Worm (Caenorhabditis elegans) whole organism, young adult: ENCODE results near the gene math-33.
A peak's percentile ranks its signal among the peaks of the same experiment; 100 is the strongest.

ENCODE experiments used
- B0336.3 ChIP-seq: fragments of 200-800 bp; sonication (Bioruptor generic); IDR thresholded peaks from 2 replicates; pipeline ENCODE4 v1.3.6; 2022; ENCODE audit warnings: missing genetic modification characterization, missing compliant biosample characterization
- F10E7.11 ChIP-seq: sonication (generic microtip); optimal IDR thresholded peaks from 2 replicates; lab custom pipeline; 2017; ENCODE audit warnings: mild to moderate bottlenecking, missing genetic modification characterization, moderate library complexity, missing compliant biosample characterization
- K12H6.12 ChIP-seq: fragments of 200-800 bp; sonication (Bioruptor generic); optimal IDR thresholded peaks from 2 replicates; lab custom pipeline; 2018; ENCODE audit warnings: mild to moderate bottlenecking, missing genetic modification characterization, missing compliant biosample characterization
- Y53G8AR.9 ChIP-seq: fragments of 200-800 bp; sonication (Bioruptor generic); conservative IDR thresholded peaks from 2 replicates; pipeline ENCODE4 v1.3.6; 2022; ENCODE audit warnings: missing genetic modification reagents, missing genetic modification characterization, missing compliant biosample characterization
- Y56A3A.18 ChIP-seq: fragments of 200-800 bp; sonication (Bioruptor generic); IDR thresholded peaks from 2 replicates; pipeline ENCODE4 v1.3.6; 2022; ENCODE audit warnings: missing genetic modification reagents, missing genetic modification characterization, missing compliant biosample characterization
- ZK185.1 ChIP-seq: sonication (generic microtip); optimal IDR thresholded peaks from 2 replicates; lab custom pipeline; 2016; ENCODE audit warnings: mild to moderate bottlenecking, missing genetic modification characterization, missing compliant biosample characterization; ENCODE audit not compliant: poor library complexity, severe bottlenecking
- ama-1 ChIP-seq, 3 experiments: fragments of 150-350 bp in 1 of 3; sonication (generic microtip) in 2 of 3; optimal IDR thresholded peaks; 2 replicates each; lab custom pipeline; 2014 to 2018; ENCODE audit warnings: missing biosample characterization in 2 of 3, missing genetic modification characterization in 2 of 3, missing genetic modification reagents in 2 of 3
- atf-7 ChIP-seq: sonication (generic microtip); optimal IDR thresholded peaks from 2 replicates; lab custom pipeline; 2017; ENCODE audit warnings: mild to moderate bottlenecking, missing genetic modification characterization, missing compliant biosample characterization
- attf-5 ChIP-seq: fragments of 200-800 bp; sonication (Bioruptor generic); optimal IDR thresholded peaks from 2 replicates; lab custom pipeline; 2018; ENCODE audit warnings: mild to moderate bottlenecking, missing genetic modification characterization, missing compliant biosample characterization
- attf-6 ChIP-seq: fragments of 200-800 bp; sonication (Bioruptor generic); IDR thresholded peaks from 2 replicates; pipeline ENCODE4 v1.3.6; 2022; ENCODE audit warnings: missing genetic modification reagents, missing genetic modification characterization, missing compliant biosample characterization
- bed-1 ChIP-seq: fragments of 200-800 bp; sonication (Bioruptor generic); IDR thresholded peaks from 2 replicates; pipeline ENCODE4 v1.3.6; 2022; ENCODE audit warnings: missing genetic modification reagents, missing genetic modification characterization, missing compliant biosample characterization
- ccch-3 ChIP-seq: fragments of 200-800 bp; sonication (Bioruptor generic); optimal IDR thresholded peaks from 2 replicates; lab custom pipeline; 2018; ENCODE audit warnings: mild to moderate bottlenecking, missing genetic modification characterization, missing compliant biosample characterization
- cebp-1 ChIP-seq, 2 experiments: fragments of 200-800 bp in 1 of 2; sonication (Bioruptor generic) in 1 of 2; sonication (generic microtip) in 1 of 2; IDR thresholded peaks in 1 of 2; optimal IDR thresholded peaks in 1 of 2; 2 replicates each; pipeline versions ENCODE4 v1.3.6 to Lab custom; 2017 to 2022; ENCODE audit warnings: missing compliant biosample characterization in 2 of 2, missing genetic modification characterization in 2 of 2, mild to moderate bottlenecking in 1 of 2, missing genetic modification reagents in 1 of 2, moderate library complexity in 1 of 2
- ceh-27 ChIP-seq: fragments of 200-800 bp; sonication (Bioruptor generic); optimal IDR thresholded peaks from 2 replicates; lab custom pipeline; 2018; ENCODE audit warnings: mild to moderate bottlenecking, missing genetic modification characterization, moderate library complexity, missing compliant biosample characterization
- ceh-40 ChIP-seq: fragments of 200-800 bp; sonication (Bioruptor generic); IDR thresholded peaks from 2 replicates; pipeline ENCODE4 v1.3.6; 2022; ENCODE audit warnings: missing genetic modification characterization, missing compliant biosample characterization
- dox-1 ChIP-seq: fragments of 200-800 bp; sonication (Bioruptor generic); IDR thresholded peaks from 2 replicates; pipeline ENCODE4 v1.3.6; 2022; ENCODE audit warnings: missing genetic modification reagents, missing genetic modification characterization, missing compliant biosample characterization
- dpff-1 ChIP-seq: sonication (generic microtip); optimal IDR thresholded peaks from 2 replicates; lab custom pipeline; 2017; ENCODE audit warnings: mild to moderate bottlenecking, missing genetic modification characterization, missing compliant biosample characterization
- fkh-3 ChIP-seq: sonication (generic microtip); optimal IDR thresholded peaks from 2 replicates; lab custom pipeline; 2016; ENCODE audit warnings: mild to moderate bottlenecking, missing genetic modification characterization, missing compliant biosample characterization
- lag-1 ChIP-seq: fragments of 200-800 bp; sonication (Bioruptor generic); IDR thresholded peaks from 2 replicates; pipeline ENCODE4 v1.3.6; 2022; ENCODE audit warnings: missing genetic modification reagents, missing genetic modification characterization, missing compliant biosample characterization
- let-607 ChIP-seq, 2 experiments: fragments of 200-800 bp in 1 of 2; sonication (Bioruptor generic) in 1 of 2; sonication (generic microtip) in 1 of 2; optimal IDR thresholded peaks; 2 replicates each; lab custom pipeline; 2016 to 2018; ENCODE audit warnings: mild to moderate bottlenecking in 2 of 2, missing compliant biosample characterization in 2 of 2, missing genetic modification characterization in 2 of 2, moderate library complexity in 2 of 2, missing genotype in 1 of 2
- lin-35 ChIP-seq, 3 experiments: fragments of 150-350 bp in 2 of 3; sonication (generic microtip) in 1 of 3; optimal IDR thresholded peaks; 2 replicates each; lab custom pipeline; 2014 to 2018; ENCODE audit warnings: missing biosample characterization in 3 of 3, missing genetic modification characterization in 3 of 3, missing genetic modification reagents in 3 of 3
- lin-40 ChIP-seq: sonication (generic microtip); optimal IDR thresholded peaks from 2 replicates; lab custom pipeline; 2016; ENCODE audit warnings: missing genetic modification characterization, mild to moderate bottlenecking, missing compliant biosample characterization, missing genotype, missing genetic modification reagents
- lin-54 ChIP-seq: fragments of 200-800 bp; sonication (Bioruptor generic); optimal IDR thresholded peaks from 2 replicates; lab custom pipeline; 2018; ENCODE audit warnings: mild to moderate bottlenecking, missing genetic modification characterization, missing compliant biosample characterization
- madf-3 ChIP-seq: fragments of 200-800 bp; sonication (Bioruptor generic); IDR thresholded peaks from 2 replicates; pipeline ENCODE4 v1.3.6; 2022; ENCODE audit warnings: missing genetic modification reagents, missing genetic modification characterization, missing compliant biosample characterization
- madf-6 ChIP-seq: fragments of 200-800 bp; sonication (Bioruptor generic); IDR thresholded peaks from 2 replicates; pipeline ENCODE4 v1.3.6; 2022; ENCODE audit warnings: missing genetic modification reagents, missing genetic modification characterization, missing compliant biosample characterization
- mes-4 ChIP-seq: sonication (generic microtip); optimal IDR thresholded peaks from 2 replicates; lab custom pipeline; 2016; ENCODE audit warnings: missing genotype, missing genetic modification characterization, missing compliant biosample characterization
- nfyb-1 ChIP-seq: fragments of 200-800 bp; sonication (Bioruptor generic); IDR thresholded peaks from 2 replicates; pipeline ENCODE4 v1.3.6; 2022; ENCODE audit warnings: missing genetic modification reagents, missing genetic modification characterization, missing compliant biosample characterization
- nhr-90 ChIP-seq: sonication (generic microtip); optimal IDR thresholded peaks from 2 replicates; lab custom pipeline; 2016; ENCODE audit warnings: missing genotype, mild to moderate bottlenecking, missing genetic modification characterization, missing compliant biosample characterization
- pbrm-1 ChIP-seq: fragments of 200-800 bp; sonication (Bioruptor generic); IDR thresholded peaks from 2 replicates; pipeline ENCODE4 v1.3.6; 2022; ENCODE audit warnings: missing genetic modification reagents, missing genetic modification characterization, missing compliant biosample characterization
- pha-4 ChIP-seq: fragments of 150-350 bp; sonication (generic microtip); optimal IDR thresholded peaks from 2 replicates; lab custom pipeline; 2014; ENCODE audit warnings: missing biosample characterization, missing genetic modification reagents, missing genetic modification characterization
- repo-1 ChIP-seq: sonication (generic microtip); optimal IDR thresholded peaks from 2 replicates; lab custom pipeline; 2017; ENCODE audit warnings: mild to moderate bottlenecking, missing genetic modification characterization, missing compliant biosample characterization
- snpc-1.1 ChIP-seq: sonication (generic microtip); optimal IDR thresholded peaks from 2 replicates; lab custom pipeline; 2017; ENCODE audit warnings: missing genetic modification characterization, mild to moderate bottlenecking, missing compliant biosample characterization, antibody characterized with exemption, moderate library complexity, missing genotype, missing genetic modification reagents; ENCODE audit not compliant: insufficient read depth
- snpc-3.4 ChIP-seq: sonication (generic microtip); optimal IDR thresholded peaks from 2 replicates; lab custom pipeline; 2017; ENCODE audit warnings: missing genetic modification characterization, mild to moderate bottlenecking, missing compliant biosample characterization, antibody characterized with exemption, moderate library complexity, missing genotype, missing genetic modification reagents
- snpc-4 ChIP-seq, 5 experiments: fragments of 150-350 bp in 1 of 5; sonication (generic microtip) in 4 of 5; optimal IDR thresholded peaks; 2 replicates each; lab custom pipeline; 2014 to 2018; ENCODE audit warnings: missing genetic modification characterization in 5 of 5, missing biosample characterization in 3 of 5, antibody characterized with exemption in 2 of 5, mild to moderate bottlenecking in 2 of 5, missing compliant biosample characterization in 2 of 5, missing genotype in 2 of 5, moderate library complexity in 2 of 5, missing genetic modification reagents in 1 of 5
- somi-1 ChIP-seq: fragments of 200-800 bp; sonication (Bioruptor generic); optimal IDR thresholded peaks from 2 replicates; lab custom pipeline; 2018; ENCODE audit warnings: mild to moderate bottlenecking, missing genetic modification characterization, missing compliant biosample characterization
- tbp1 ChIP-seq: fragments of 200-800 bp; sonication (Bioruptor generic); optimal IDR thresholded peaks from 2 replicates; lab custom pipeline; 2018; ENCODE audit warnings: mild to moderate bottlenecking, missing genetic modification characterization, missing compliant biosample characterization
- tlf-1 ChIP-seq: fragments of 200-800 bp; sonication (Bioruptor generic); optimal IDR thresholded peaks from 2 replicates; lab custom pipeline; 2018; ENCODE audit warnings: mild to moderate bottlenecking, missing genetic modification characterization, missing compliant biosample characterization
- unc-62 ChIP-seq: fragments of 150-350 bp; optimal IDR thresholded peaks from 2 replicates; lab custom pipeline; 2014; ENCODE audit warnings: missing biosample characterization, missing genetic modification reagents, missing genetic modification characterization
- ztf-25 ChIP-seq: fragments of 200-800 bp; sonication (Bioruptor generic); IDR thresholded peaks from 2 replicates; pipeline ENCODE4 v1.3.6; 2022; ENCODE audit warnings: missing genetic modification reagents, missing genetic modification characterization, missing compliant biosample characterization
- ztf-26 ChIP-seq: sonication (generic microtip); optimal IDR thresholded peaks from 2 replicates; lab custom pipeline; 2017; ENCODE audit warnings: missing genetic modification characterization, missing compliant biosample characterization
- ztf-3 ChIP-seq: fragments of 200-800 bp; sonication (Bioruptor generic); optimal IDR thresholded peaks from 2 replicates; lab custom pipeline; 2018; ENCODE audit warnings: mild to moderate bottlenecking, missing genetic modification characterization, missing compliant biosample characterization

Gene math-33

DNA sequence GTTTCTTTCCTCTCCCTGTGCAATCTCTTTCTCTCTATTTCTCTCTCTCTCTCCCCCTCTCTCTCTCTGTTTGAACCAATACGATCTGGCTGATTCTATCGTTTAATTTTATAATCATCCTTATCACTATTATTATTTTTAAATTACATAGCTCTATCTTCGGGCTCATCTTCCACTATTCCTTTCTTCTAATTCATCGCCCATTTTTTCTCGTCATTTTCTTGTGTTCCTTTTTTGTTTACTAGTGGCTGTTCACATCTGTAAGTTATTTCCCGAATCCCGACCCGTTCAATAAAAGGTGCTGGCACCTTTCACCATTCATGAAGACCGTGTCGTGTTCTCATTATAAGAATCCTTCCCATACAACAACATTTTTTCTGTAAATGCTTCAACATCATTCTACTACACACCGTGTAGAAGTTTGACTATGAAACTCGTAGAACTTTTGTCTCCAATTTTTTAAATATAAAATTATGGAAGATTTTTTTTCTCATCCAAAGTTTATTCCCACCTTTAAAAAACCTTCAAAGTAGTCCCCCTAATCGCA, 4.5 kb downstream of the math-33 start (continued):
- TF ChIP-seq Y53G8AR.9, result peak; percentile 38; the same call in 1 of the 2 replicates
- TF ChIP-seq B0336.3, result peak; percentile 41; the same call in 1 of the 2 replicates
- peak; percentile 53 for TF ChIP-seq somi-1 (GFP tag; lab: Kevin White, UChicago)
- TF ChIP-seq repo-1 (tag; lab: Kevin White, UChicago), result peak; percentile 20

DNA sequence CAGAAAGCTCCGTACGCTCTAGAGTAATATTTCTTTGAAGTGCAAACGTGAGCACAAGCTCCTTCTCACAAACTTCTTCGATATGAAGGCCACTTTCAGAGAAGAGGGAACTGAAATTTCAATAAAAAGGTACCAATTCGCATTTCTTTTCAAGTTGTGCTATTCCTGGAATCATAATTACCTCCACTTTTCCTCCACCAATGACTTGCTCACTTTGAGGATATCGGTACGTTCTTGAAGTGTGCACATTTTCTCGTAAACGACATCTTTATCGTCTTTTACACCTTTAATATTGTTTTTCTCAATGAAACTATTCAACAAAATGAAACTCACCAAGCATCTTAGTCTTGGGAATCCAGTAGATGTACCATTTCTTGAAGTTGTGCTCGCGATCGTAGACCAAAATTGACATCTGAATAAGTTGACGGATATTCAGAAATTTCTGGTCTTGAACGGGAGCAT, 5.6 kb downstream of the math-33 start, which contains the start of gene scb-1:
TSS of gene scb-1 (minus strand) at position 412 of the 462 bp plus-strand sequence.
- TF ChIP-seq mes-4 (tag; lab: Kevin White, UChicago) (no peak), nfyb-1 (GFP tag; lab: Robert Waterston, UW) (0 out of 2 replicates have a peak, but pooled peaks have one; percentile 18), ama-1 (optimal IDR thresholded peaks at IDR 0.05; lab: Kevin White, UChicago) (peak; percentile 71), ama-1 (GFP tag; optimal IDR thresholded peaks at IDR 0.05; lab: Kevin White, UChicago) (no peak), attf-5 (GFP tag; lab: Kevin White, UChicago) (no peak), ccch-3 (no peak), B0336.3 (peak; percentile 22; the same call in 1 of the 2 replicates), ztf-25 (0 out of 2 replicates have a peak, but pooled peaks have one; percentile 27), let-607 (tag; optimal IDR thresholded peaks at IDR 0.05; lab: Kevin White, UChicago) (peak in 1 of 2 experiments; percentile 25), bed-1 (GFP tag; lab: Robert Waterston, UW) (no peak), Y53G8AR.9 (peak; percentile 12), pbrm-1 (GFP tag; lab: Robert Waterston, UW) (peak; percentile 8; the same call in 1 of the 2 replicates), madf-3 (GFP tag; lab: Robert Waterston, UW) (0 out of 2 replicates have a peak, but pooled peaks have one; percentile 48), dpff-1 (peak; percentile 72), snpc-3.4 (tag; lab: Kevin White, UChicago) (peak; percentile 16), ceh-40 (no peak), ztf-26 (tag; lab: Kevin White, UChicago) (peak; percentile 42)
- TF ChIP-seq, all 124 proteins: peak for 11

DNA sequence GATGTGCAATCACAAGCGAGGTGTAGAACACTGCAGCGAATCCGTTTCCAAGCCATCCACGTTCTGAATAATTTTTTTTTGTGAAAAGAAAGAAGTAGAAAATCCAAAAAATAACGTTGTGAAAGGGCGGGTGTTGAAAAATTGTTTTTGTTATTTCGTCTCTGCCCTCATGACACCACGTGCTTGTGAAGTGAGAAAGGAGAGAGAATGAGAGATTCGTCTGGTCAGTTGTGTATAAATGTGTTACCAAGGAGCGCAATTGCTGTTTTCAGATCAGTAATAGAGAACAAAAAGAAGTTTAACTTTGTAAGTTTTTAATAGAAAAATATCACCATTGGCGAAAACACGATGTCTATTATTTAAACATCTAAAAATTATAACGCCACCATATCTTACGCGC, 7.5 kb downstream of the math-33 start:
- no peak for TF ChIP-seq pha-4 (tag; lab: Kevin White, UChicago)
- TF ChIP-seq nhr-90 (tag; lab: Kevin White, UChicago), result no peak
- TF ChIP-seq lin-40 (tag; lab: Kevin White, UChicago), result peak; percentile 5
- TF ChIP-seq lin-35 (GFP tag; optimal IDR thresholded peaks at IDR 0.05; lab: Kevin White, UChicago), result peak in 1 of 3 experiments; percentile 42
- TF ChIP-seq unc-62 (GFP tag; lab: Kevin White, UChicago), result no peak
- TF ChIP-seq tbp1 (GFP tag; lab: Kevin White, UChicago), result peak; percentile 11
- peak; percentile 19 for TF ChIP-seq attf-5 (GFP tag; lab: Kevin White, UChicago)
- peak; percentile 19 for TF ChIP-seq K12H6.12 (tag; lab: Kevin White, UChicago)
- no peak for TF ChIP-seq Y56A3A.18
- TF ChIP-seq cebp-1 (GFP tag; IDR thresholded peaks at IDR 0.05; lab: Robert Waterston, UW), result no peak
- TF ChIP-seq cebp-1 (tag; optimal IDR thresholded peaks at IDR 0.05; lab: Kevin White, UChicago), result peak; percentile 41
- TF ChIP-seq, all 124 proteins: peak for 6

DNA sequence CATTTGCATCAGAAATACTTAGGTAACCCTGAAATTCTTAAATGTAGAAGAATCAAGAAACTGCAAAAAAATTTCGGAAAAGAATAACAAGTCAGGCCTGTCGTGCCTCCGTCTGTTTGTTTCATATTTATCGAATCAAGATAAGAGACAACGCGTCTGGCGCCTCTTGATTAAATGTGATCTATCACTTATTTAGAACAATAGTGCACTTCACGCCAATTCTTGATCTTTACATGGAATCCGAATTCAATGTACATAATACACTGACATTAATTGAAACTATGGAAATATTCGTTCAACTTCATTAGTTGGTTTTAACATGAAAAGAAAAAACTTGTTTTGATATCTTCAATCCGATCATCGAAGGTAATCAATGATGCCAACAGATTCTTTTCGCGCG, 8.8 kb downstream of the math-33 start, which contains the start of gene mboa-2:
TSS of gene mboa-2 (minus strand) at position 28 of the 400 bp plus-strand sequence.
- TF ChIP-seq atf-7 (tag; lab: Kevin White, UChicago), result peak; percentile 43
- peak; percentile 5 for TF ChIP-seq ZK185.1 (tag; lab: Kevin White, UChicago)
- TF ChIP-seq lag-1 (GFP tag; lab: Robert Waterston, UW), result no peak
- TF ChIP-seq ceh-27 (GFP tag; lab: Kevin White, UChicago), result no peak
- TF ChIP-seq lin-54, result peak; percentile 1
- TF ChIP-seq tlf-1 (GFP tag; lab: Kevin White, UChicago), result peak; percentile 10
- peak; percentile 20; the same call in 1 of the 2 replicates for TF ChIP-seq madf-6 (GFP tag; lab: Robert Waterston, UW)
- TF ChIP-seq snpc-1.1 (tag; lab: Kevin White, UChicago), result no peak
- TF ChIP-seq ztf-3 (GFP tag; lab: Kevin White, UChicago), result no peak
- peak; percentile 77 for TF ChIP-seq repo-1 (tag; lab: Kevin White, UChicago)
- TF ChIP-seq attf-6 (GFP tag; lab: Robert Waterston, UW), result peak; percentile 58; the same call in 1 of the 2 replicates
- TF ChIP-seq snpc-4 (GFP tag; optimal IDR thresholded peaks at IDR 0.05; lab: Kevin White, UChicago), result no peak
- peak in 2 of 4 experiments; percentile 49 to 63 for TF ChIP-seq snpc-4 (tag; optimal IDR thresholded peaks at IDR 0.05; lab: Kevin White, UChicago)
- peak; percentile 29 for TF ChIP-seq F10E7.11
- no peak for TF ChIP-seq dox-1 (GFP tag; lab: Robert Waterston, UW)
- TF ChIP-seq fkh-3 (tag; lab: Kevin White, UChicago), result no peak
